Fruit fly (Drosophila melanogaster) whole organism, wandering third instar larva: ENCODE results near the gene CG31249.
A peak's percentile ranks its signal among the peaks of the same experiment; 100 is the strongest.

ENCODE experiments used
- Abd-B ChIP-seq: fragments of >200 bp; optimal IDR thresholded peaks from 2 replicates; lab custom pipeline; 2017; ENCODE audit warnings: missing biosample characterization, missing genetic modification characterization
- CG32264 ChIP-seq: fragments of 200-800 bp; sonication (Bioruptor generic); optimal IDR thresholded peaks from 2 replicates; lab custom pipeline; 2016; ENCODE audit warnings: missing biosample characterization, missing genetic modification characterization
- CG9705 ChIP-seq: fragments of 200-800 bp; sonication (Bioruptor generic); optimal IDR thresholded peaks from 2 replicates; lab custom pipeline; 2018; ENCODE audit warnings: missing biosample characterization, mild to moderate bottlenecking, missing genetic modification characterization
- CrebA ChIP-seq: fragments of 200-800 bp; sonication (Bioruptor generic); optimal IDR thresholded peaks from 2 replicates; lab custom pipeline; 2016; ENCODE audit warnings: missing biosample characterization, mild to moderate bottlenecking, missing genetic modification characterization, borderline replicate concordance
- Dfd ChIP-seq: fragments of >200 bp; optimal IDR thresholded peaks from 2 replicates; lab custom pipeline; 2017; ENCODE audit warnings: missing biosample characterization, missing genetic modification characterization
- Dif ChIP-seq: fragments of 200-275, 200-300 bp; sonication (Bioruptor generic); optimal IDR thresholded peaks from 2 replicates; lab custom pipeline; 2018; ENCODE audit warnings: missing biosample characterization, missing genetic modification characterization; ENCODE audit not compliant: partially characterized antibody
- GATAd ChIP-seq: sonication (Bioruptor generic); optimal IDR thresholded peaks from 2 replicates; lab custom pipeline; 2016; ENCODE audit warnings: missing biosample characterization, missing genetic modification characterization
- HLH106 ChIP-seq: fragments of 200-800 bp; optimal IDR thresholded peaks from 3 replicates; lab custom pipeline; 2019; ENCODE audit warnings: missing biosample characterization, mild to moderate bottlenecking, missing genetic modification characterization, moderate library complexity
- Hnf4 ChIP-seq: fragments of 200-800 bp; sonication (Bioruptor generic); optimal IDR thresholded peaks from 2 replicates; lab custom pipeline; 2016; ENCODE audit warnings: missing biosample characterization, mild to moderate bottlenecking, missing genetic modification characterization
- Hr78 ChIP-seq: fragments of >200 bp; optimal IDR thresholded peaks from 2 replicates; lab custom pipeline; 2017; ENCODE audit warnings: missing biosample characterization, missing genetic modification characterization
- Hr83 ChIP-seq: fragments of 200-300 bp; sonication (Bioruptor generic); optimal IDR thresholded peaks from 2 replicates; lab custom pipeline; 2016; ENCODE audit warnings: missing biosample characterization, mild to moderate bottlenecking, missing genetic modification characterization, moderate library complexity; ENCODE audit not compliant: poor library complexity, severe bottlenecking
- Jra ChIP-seq: sonication (Bioruptor generic); optimal IDR thresholded peaks from 2 replicates; lab custom pipeline; 2016; ENCODE audit warnings: missing biosample characterization, missing genetic modification characterization
- Mio ChIP-seq: sonication (Bioruptor generic); optimal IDR thresholded peaks from 2 replicates; lab custom pipeline; 2016; ENCODE audit warnings: missing biosample characterization, missing genetic modification characterization
- Myc ChIP-seq: fragments of >200 bp; optimal IDR thresholded peaks from 2 replicates; lab custom pipeline; 2017
- N ChIP-seq: fragments of >200 bp; optimal IDR thresholded peaks from 2 replicates; lab custom pipeline; 2018; ENCODE audit warnings: missing biosample characterization, missing external identifiers, missing genetic modification characterization
- OdsH ChIP-seq: fragments of 200-800 bp; sonication (Bioruptor generic); optimal IDR thresholded peaks from 2 replicates; lab custom pipeline; 2016; ENCODE audit warnings: missing biosample characterization, mild to moderate bottlenecking, missing genetic modification characterization
- Rel ChIP-seq, 2 experiments: fragments of 200-800 bp; sonication (Bioruptor generic) in 1 of 2; optimal IDR thresholded peaks; 2 replicates in 1 of 2; 3 replicates in 1 of 2; lab custom pipeline; 2016 to 2019; ENCODE audit warnings: mild to moderate bottlenecking in 2 of 2, missing biosample characterization in 2 of 2, missing genetic modification characterization in 2 of 2, moderate library complexity in 1 of 2
- Sp1 ChIP-seq: fragments of 200-800 bp; sonication (Bioruptor generic); optimal IDR thresholded peaks from 3 replicates; lab custom pipeline; 2019; ENCODE audit warnings: missing biosample characterization, mild to moderate bottlenecking, missing genetic modification characterization, moderate library complexity
- Vsx2 ChIP-seq: fragments of 200-300, 225-300 bp; sonication (Bioruptor generic); optimal IDR thresholded peaks from 2 replicates; lab custom pipeline; 2018; ENCODE audit warnings: missing biosample characterization, missing genetic modification characterization; ENCODE audit not compliant: partially characterized antibody
- br ChIP-seq: fragments of 200-800 bp; sonication (Bioruptor generic); optimal IDR thresholded peaks from 2 replicates; lab custom pipeline; 2016; ENCODE audit warnings: missing biosample characterization, missing genetic modification characterization
- brk ChIP-seq: fragments of 200-800 bp; sonication (Bioruptor generic); optimal IDR thresholded peaks from 2 replicates; lab custom pipeline; 2016; ENCODE audit warnings: missing biosample characterization, mild to moderate bottlenecking, missing genetic modification characterization
- dl ChIP-seq, 2 experiments: fragments of 175-275, 200-275 bp in 1 of 2; fragments of 200-275 bp in 1 of 2; sonication (Bioruptor generic); optimal IDR thresholded peaks; lab custom pipeline; 2018; ENCODE audit warnings: mild to moderate bottlenecking in 2 of 2, missing biosample characterization in 2 of 2, missing genetic modification characterization in 2 of 2, moderate library complexity in 2 of 2; ENCODE audit not compliant: partially characterized antibody in 2 of 2, insufficient read depth in 1 of 2
- dmrt93B ChIP-seq: fragments of 200-800 bp; sonication (Bioruptor generic); optimal IDR thresholded peaks from 2 replicates; lab custom pipeline; 2018; ENCODE audit warnings: missing biosample characterization, mild to moderate bottlenecking, missing genetic modification characterization
- dsf ChIP-seq: sonication (Bioruptor generic); optimal IDR thresholded peaks from 2 replicates; lab custom pipeline; 2016; ENCODE audit warnings: missing biosample characterization, missing genetic modification characterization, borderline replicate concordance
- ey ChIP-seq: fragments of 200-800 bp; sonication (Bioruptor generic); optimal IDR thresholded peaks from 2 replicates; lab custom pipeline; 2016; ENCODE audit warnings: missing biosample characterization, missing genetic modification characterization
- foxo ChIP-seq, 2 experiments: fragments of 200-800 bp; sonication (Bioruptor generic); optimal IDR thresholded peaks; 2 replicates in 1 of 2; 3 replicates in 1 of 2; lab custom pipeline; 2016 to 2017; ENCODE audit warnings: missing biosample characterization in 2 of 2, missing genetic modification characterization in 2 of 2
- fru ChIP-seq: fragments of 200-800 bp; sonication (Bioruptor generic); optimal IDR thresholded peaks from 3 replicates; lab custom pipeline; 2016; ENCODE audit warnings: missing biosample characterization, mild to moderate bottlenecking, missing genetic modification characterization
- h ChIP-seq: fragments of 200-800 bp; sonication (Bioruptor generic); optimal IDR thresholded peaks from 3 replicates; lab custom pipeline; 2016; ENCODE audit warnings: missing biosample characterization, mild to moderate bottlenecking, missing genetic modification characterization
- jim ChIP-seq: fragments of 175-275, 200-325 bp; sonication (Bioruptor generic); optimal IDR thresholded peaks from 2 replicates; lab custom pipeline; 2016; ENCODE audit warnings: missing biosample characterization, mild to moderate bottlenecking, missing genetic modification characterization
- lola ChIP-seq: fragments of >200 bp; optimal IDR thresholded peaks from 2 replicates; lab custom pipeline; 2017; ENCODE audit warnings: missing biosample characterization, missing genetic modification characterization
- pan ChIP-seq: fragments of >200 bp; optimal IDR thresholded peaks from 2 replicates; lab custom pipeline; 2017
- psq ChIP-seq: fragments of 200-800 bp; sonication (Bioruptor generic); optimal IDR thresholded peaks from 3 replicates; lab custom pipeline; 2017; ENCODE audit warnings: missing biosample characterization, mild to moderate bottlenecking, missing genetic modification characterization, moderate library complexity
- rgr ChIP-seq: fragments of 200-800 bp; sonication (Bioruptor generic); optimal IDR thresholded peaks from 3 replicates; lab custom pipeline; 2016; ENCODE audit warnings: missing biosample characterization, mild to moderate bottlenecking, missing genetic modification characterization
- sage ChIP-seq: fragments of 200-800 bp; sonication (Bioruptor generic); optimal IDR thresholded peaks from 2 replicates; lab custom pipeline; 2016; ENCODE audit warnings: missing biosample characterization, mild to moderate bottlenecking, missing genetic modification characterization
- sv ChIP-seq: fragments of 200-800 bp; sonication (Bioruptor generic); optimal IDR thresholded peaks from 3 replicates; lab custom pipeline; 2016; ENCODE audit warnings: missing biosample characterization, missing genetic modification characterization
- tai ChIP-seq: sonication (Bioruptor generic); optimal IDR thresholded peaks from 2 replicates; lab custom pipeline; 2016; ENCODE audit warnings: missing biosample characterization, missing genetic modification characterization
- usp ChIP-seq: fragments of >200 bp; optimal IDR thresholded peaks from 2 replicates; lab custom pipeline; 2017; ENCODE audit warnings: missing biosample characterization, missing genetic modification characterization
- woc ChIP-seq: sonication (Bioruptor generic); optimal IDR thresholded peaks from 2 replicates; lab custom pipeline; 2016; ENCODE audit warnings: missing biosample characterization, mild to moderate bottlenecking, missing genetic modification characterization

CG31249 gene

DNA sequence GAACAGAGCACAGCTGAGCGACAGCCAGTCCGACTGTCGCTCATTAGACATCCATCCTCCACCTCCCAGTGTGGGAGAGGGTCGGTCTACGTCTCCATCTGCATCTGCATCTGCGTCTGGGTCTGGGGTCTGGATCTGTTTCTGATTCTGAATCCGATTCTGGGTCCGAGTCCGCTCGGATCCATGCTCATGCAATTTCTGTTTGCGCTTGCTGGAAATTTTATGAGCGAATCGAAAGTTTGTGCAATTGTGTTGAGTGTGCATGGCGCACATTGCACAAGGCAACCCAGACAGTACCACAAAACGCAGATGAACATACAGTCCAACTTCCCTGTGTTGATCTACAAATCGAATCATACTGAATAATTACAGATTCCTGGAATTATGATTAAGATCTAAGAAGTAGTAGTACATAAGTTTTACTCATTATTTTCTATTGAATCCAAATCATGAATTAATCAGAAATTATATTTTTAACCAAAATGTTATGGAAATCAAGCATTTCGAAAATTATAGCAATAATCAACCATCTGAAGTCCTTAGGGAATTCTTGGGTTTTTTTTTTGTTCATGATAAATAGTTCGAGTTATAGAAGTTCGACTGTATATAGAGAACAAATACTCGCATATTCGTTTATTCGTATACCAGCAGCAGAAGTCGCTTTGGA lies 16.3 kb upstream of the CG31249 start:
- TF ChIP-seq Sp1 (GFP tag; lab: Kevin White, UChicago), result peak; percentile 89
- TF ChIP-seq Abd-B (GFP tag; lab: Kevin White, UChicago), result no peak
- peak; percentile 91 for TF ChIP-seq OdsH (GFP tag; lab: Kevin White, UChicago)
- TF ChIP-seq dl (GFP tag; optimal IDR thresholded peaks at IDR 0.05; lab: Kevin White, UChicago; ENCODE audit: insufficient read depth in 1 of 2, partially characterized antibody in 2 of 2), result no peak
- TF ChIP-seq rgr (GFP tag; lab: Kevin White, UChicago), result peak; percentile 90
- peak; percentile 93 for TF ChIP-seq fru (GFP tag; lab: Kevin White, UChicago)
- peak; percentile 58 for TF ChIP-seq sage
- no peak for TF ChIP-seq CrebA
- TF ChIP-seq HLH106, result peak; percentile 82
- peak; percentile 43 for TF ChIP-seq brk (GFP tag; lab: Kevin White, UChicago)
- TF ChIP-seq Hr78, result no peak
- TF ChIP-seq N, result no peak
- TF ChIP-seq Hnf4 (GFP tag; lab: Kevin White, UChicago), result peak; percentile 60
- TF ChIP-seq foxo (GFP tag; optimal IDR thresholded peaks at IDR 0.05; lab: Kevin White, UChicago), result peak in 1 of 2 experiments; percentile 91
- TF ChIP-seq tai (GFP tag; lab: Kevin White, UChicago), result peak; percentile 81
- TF ChIP-seq ey (GFP tag; lab: Kevin White, UChicago), result peak; percentile 94
- peak; percentile 73 for TF ChIP-seq psq (GFP tag; lab: Kevin White, UChicago)
- TF ChIP-seq woc (GFP tag; lab: Kevin White, UChicago), result peak; percentile 76
- peak; percentile 91 for TF ChIP-seq h (GFP tag; lab: Kevin White, UChicago)
- no peak for TF ChIP-seq Myc
- TF ChIP-seq Jra, result peak; percentile 58
- TF ChIP-seq Dfd (GFP tag; lab: Kevin White, UChicago), result no peak
- no peak for TF ChIP-seq Dif (GFP tag; lab: Kevin White, UChicago)
- TF ChIP-seq sv (GFP tag; lab: Kevin White, UChicago), result no peak
- TF ChIP-seq dsf (GFP tag; lab: Kevin White, UChicago), result no peak
- no peak for TF ChIP-seq jim (GFP tag; lab: Kevin White, UChicago)
- peak; percentile 86 for TF ChIP-seq CG32264
- TF ChIP-seq Mio, result peak; percentile 7
- no peak for TF ChIP-seq Vsx2 (GFP tag; lab: Kevin White, UChicago)
- TF ChIP-seq br (GFP tag; lab: Kevin White, UChicago), result peak; percentile 87
- TF ChIP-seq CG9705 (GFP tag; lab: Kevin White, UChicago), result peak; percentile 54
- TF ChIP-seq pan (lab: Kevin White, UChicago), result no peak
- TF ChIP-seq Hr83 (GFP tag; lab: Kevin White, UChicago), result no peak
- TF ChIP-seq usp, result no peak
- no peak for TF ChIP-seq Rel (GFP tag; optimal IDR thresholded peaks at IDR 0.05; lab: Kevin White, UChicago)
- no peak for TF ChIP-seq Rel (tag; optimal IDR thresholded peaks at IDR 0.05; lab: Kevin White, UChicago)
- peak; percentile 90 for TF ChIP-seq dmrt93B (GFP tag; lab: Kevin White, UChicago)
- TF ChIP-seq lola (GFP tag; lab: Kevin White, UChicago), result no peak
- no peak for TF ChIP-seq GATAd (GFP tag; lab: Kevin White, UChicago)
- TF ChIP-seq, all 38 proteins: peak for 20

DNA sequence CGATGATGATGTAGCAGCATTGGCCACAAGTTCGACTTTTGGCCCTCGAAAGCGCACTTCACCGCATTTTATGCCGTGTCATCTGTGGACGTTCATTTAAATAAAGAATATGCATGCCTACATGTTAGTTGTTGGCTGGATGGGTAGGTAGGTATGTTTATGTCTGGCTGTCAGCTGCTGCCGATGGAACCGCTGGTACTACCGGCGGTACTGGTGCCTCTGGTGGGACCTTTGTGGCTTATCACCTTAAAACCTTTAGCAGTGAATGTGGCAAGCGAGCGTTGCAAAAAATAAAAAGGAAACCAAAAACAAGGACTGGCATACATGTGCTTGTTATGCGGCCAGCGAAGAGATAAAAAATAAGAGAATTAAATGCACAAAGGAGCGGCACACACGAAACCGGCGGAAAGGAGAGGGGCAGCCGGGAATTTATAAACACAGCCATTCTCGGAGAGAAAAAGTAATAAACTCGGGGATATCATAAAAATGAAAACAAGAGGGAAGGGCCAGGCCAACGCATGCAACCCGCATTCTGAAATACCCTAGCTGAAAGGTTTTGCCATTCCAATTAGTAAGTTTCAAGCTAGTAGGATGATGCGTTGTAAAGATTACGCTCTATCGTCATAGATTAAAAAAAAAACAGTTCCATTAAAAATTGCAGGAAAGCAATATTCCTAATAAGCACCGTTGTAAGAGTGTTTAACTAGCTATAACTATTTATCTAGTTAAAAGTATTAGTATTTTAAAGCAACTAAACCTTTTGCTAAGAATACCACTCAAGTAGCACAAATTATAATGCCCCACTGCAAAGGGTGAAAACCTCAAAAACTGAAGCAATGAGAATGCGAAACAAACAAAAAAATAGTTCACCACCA lies 15.3 kb upstream of the CG31249 start:
- TF ChIP-seq dl (GFP tag; optimal IDR thresholded peaks at IDR 0.05; lab: Kevin White, UChicago; ENCODE audit: insufficient read depth in 1 of 2, partially characterized antibody in 2 of 2), result no peak
- no peak for TF ChIP-seq brk (GFP tag; lab: Kevin White, UChicago)
- TF ChIP-seq fru (GFP tag; lab: Kevin White, UChicago), result peak; percentile 66
- no peak for TF ChIP-seq Hr83 (GFP tag; lab: Kevin White, UChicago)
- peak; percentile 35 for TF ChIP-seq rgr (GFP tag; lab: Kevin White, UChicago)
- peak; percentile 52 for TF ChIP-seq HLH106
- no peak for TF ChIP-seq Rel (GFP tag; optimal IDR thresholded peaks at IDR 0.05; lab: Kevin White, UChicago)
- TF ChIP-seq Rel (tag; optimal IDR thresholded peaks at IDR 0.05; lab: Kevin White, UChicago), result peak; percentile 60
- TF ChIP-seq br (GFP tag; lab: Kevin White, UChicago), result peak; percentile 41
- TF ChIP-seq foxo (GFP tag; optimal IDR thresholded peaks at IDR 0.05; lab: Kevin White, UChicago), result peak in 1 of 2 experiments; percentile 75
- TF ChIP-seq GATAd (GFP tag; lab: Kevin White, UChicago), result no peak
- peak; percentile 54 for TF ChIP-seq h (GFP tag; lab: Kevin White, UChicago)
- TF ChIP-seq jim (GFP tag; lab: Kevin White, UChicago), result no peak
- TF ChIP-seq Sp1 (GFP tag; lab: Kevin White, UChicago), result peak; percentile 35
- TF ChIP-seq ey (GFP tag; lab: Kevin White, UChicago), result peak; percentile 69
- TF ChIP-seq dmrt93B (GFP tag; lab: Kevin White, UChicago), result peak; percentile 5
- TF ChIP-seq CrebA, result peak; percentile 21
- TF ChIP-seq OdsH (GFP tag; lab: Kevin White, UChicago), result peak; percentile 56
- peak; percentile 46 for TF ChIP-seq psq (GFP tag; lab: Kevin White, UChicago)
- TF ChIP-seq woc (GFP tag; lab: Kevin White, UChicago), result peak; percentile 44
